Fruit fly (Drosophila melanogaster): ENCODE results near the gene CycJ.

Gene CycJ

dm6 chr3L:3460402-3461027 lies 5.7 kb upstream of the CycJ start, which contains the start of gene eIF5B (continued):
- TF ChIP-seq zfh1 (GFP tag; IDR thresholded peaks at IDR 0.05): peak; percentile 87
- peak; percentile 85 for TF ChIP-seq CG15269 (tag; optimal IDR thresholded peaks at IDR 0.05)
- peak; percentile 73 for TF ChIP-seq CG17385 (GFP tag; optimal IDR thresholded peaks at IDR 0.05)
- 0 out of 2 replicates have a peak, but pooled peaks have one; percentile 32 for TF ChIP-seq CG16779 (GFP tag; IDR thresholded peaks at IDR 0.05)
- peak; percentile 74 for TF ChIP-seq CG10543 (GFP tag; optimal IDR thresholded peaks at IDR 0.05)
- peak; percentile 64; the same call in 1 of the 2 replicates for TF ChIP-seq CG4730 (GFP tag; IDR thresholded peaks at IDR 0.05)
- TF ChIP-seq CG10209 (GFP tag; optimal IDR thresholded peaks at IDR 0.05): peak; percentile 81
- TF ChIP-seq schlank (tag; optimal IDR thresholded peaks at IDR 0.05): peak; percentile 42
- peak; percentile 22 for TF ChIP-seq CHES-1-like (GFP tag; optimal IDR thresholded peaks at IDR 0.05)
- peak; percentile 58 for TF ChIP-seq pnt (GFP tag; optimal IDR thresholded peaks at IDR 0.05)
- TF ChIP-seq CG3838 (GFP tag; optimal IDR thresholded peaks at IDR 0.05): peak; percentile 16
- no peak for TF ChIP-seq CG4360 (GFP tag; IDR thresholded peaks at IDR 0.05)
- peak; percentile 6 for TF ChIP-seq scrt (GFP tag; optimal IDR thresholded peaks at IDR 0.05)
- TF ChIP-seq bcd (GFP tag; optimal IDR thresholded peaks at IDR 0.05): peak; percentile 80
- TF ChIP-seq vvl (GFP tag; IDR thresholded peaks at IDR 0.05): peak; percentile 87
- TF ChIP-seq CG11247 (GFP tag; IDR thresholded peaks at IDR 0.05): peak; percentile 82
- no peak for TF ChIP-seq vnd (GFP tag; IDR thresholded peaks at IDR 0.05; ENCODE audit: partially characterized antibody)
- TF ChIP-seq CG2875 (GFP tag; optimal IDR thresholded peaks at IDR 0.05): peak; percentile 41
- no peak for TF ChIP-seq tna (GFP tag; IDR thresholded peaks at IDR 0.05; ENCODE audit: partially characterized antibody)
- TF ChIP-seq Oaz (GFP tag; IDR thresholded peaks at IDR 0.05): peak; percentile 79
- peak; percentile 80; the same call in 2 of the 3 replicates for TF ChIP-seq CG3726 (GFP tag; IDR thresholded peaks at IDR 0.05)
- peak; percentile 34 for TF ChIP-seq CG17802 (tag; optimal IDR thresholded peaks at IDR 0.05)
- TF ChIP-seq cato (GFP tag; optimal IDR thresholded peaks at IDR 0.05; ENCODE audit: borderline replicate concordance): peak; percentile 57
- TF ChIP-seq Hr51 (GFP tag; optimal IDR thresholded peaks at IDR 0.05): peak; percentile 56 to 77
- TF ChIP-seq ro (GFP tag; IDR thresholded peaks at IDR 0.05): no peak; the same call in 1 of the 2 replicates
- TF ChIP-seq sc (optimal IDR thresholded peaks at IDR 0.05): no peak
- TF ChIP-seq sc (GFP tag; optimal IDR thresholded peaks at IDR 0.05): peak; percentile 69
- TF ChIP-seq CG30403 (GFP tag; optimal IDR thresholded peaks at IDR 0.05): peak; percentile 87
- peak; percentile 87 for TF ChIP-seq CG9215 (GFP tag; IDR thresholded peaks at IDR 0.05)
- TF ChIP-seq bsh (GFP tag; optimal IDR thresholded peaks at IDR 0.05): peak; percentile 45 to 83
- TF ChIP-seq C15 (GFP tag; IDR thresholded peaks at IDR 0.05): peak; percentile 61; the same call in 1 of the 3 replicates
- peak; percentile 72 for TF ChIP-seq CG31441 (GFP tag; IDR thresholded peaks at IDR 0.05)
- peak in 1 of 2 experiments; percentile 43 for TF ChIP-seq insv (GFP tag; optimal IDR thresholded peaks at IDR 0.05)
- peak; percentile 3 for TF ChIP-seq wek (GFP tag; optimal IDR thresholded peaks at IDR 0.05)
- peak; percentile 71 for TF ChIP-seq ara (GFP tag; IDR thresholded peaks at IDR 0.05)
- TF ChIP-seq HLH3B (GFP tag; IDR thresholded peaks at IDR 0.05): peak; percentile 72; the same call in 1 of the 2 replicates
- TF ChIP-seq pita (GFP tag; optimal IDR thresholded peaks at IDR 0.05): no peak
- TF ChIP-seq CG2120 (GFP tag; optimal IDR thresholded peaks at IDR 0.05): peak; percentile 77
- TF ChIP-seq Doc2 (GFP tag; IDR thresholded peaks at IDR 0.05): 0 out of 2 replicates have a peak, but pooled peaks have one; percentile 31
- TF ChIP-seq D19A (tag; optimal IDR thresholded peaks at IDR 0.05): peak; percentile 66
- TF ChIP-seq CG31388 (GFP tag; optimal IDR thresholded peaks at IDR 0.05): no peak
- peak; percentile 47 for TF ChIP-seq gcm2 (GFP tag; optimal IDR thresholded peaks at IDR 0.05)
- no peak for TF ChIP-seq CG15073 (GFP tag; optimal IDR thresholded peaks at IDR 0.05)
- peak; percentile 19 for TF ChIP-seq CG7928 (GFP tag; optimal IDR thresholded peaks at IDR 0.05)
- peak; percentile 83 for TF ChIP-seq Hr3 (GFP tag; optimal IDR thresholded peaks at IDR 0.05)
- peak; percentile 50 for TF ChIP-seq mirr (GFP tag; optimal IDR thresholded peaks at IDR 0.05)
- peak; percentile 76 for TF ChIP-seq CG9817 (tag; optimal IDR thresholded peaks at IDR 0.05)
- no peak for TF ChIP-seq knrl (GFP tag; IDR thresholded peaks at IDR 0.05; ENCODE audit: partially characterized antibody)
- peak; percentile 24 for TF ChIP-seq disco-r (GFP tag; optimal IDR thresholded peaks at IDR 0.05)
